Fruit fly (Drosophila melanogaster) whole organism: ENCODE measurements around the gene Npc2b.

Source experiments
- CG8478 ChIP-seq: fragments of >200 bp; optimal IDR thresholded peaks from 2 replicates; lab custom pipeline; 2018; ENCODE audit warnings: inconsistent platforms
- Dll ChIP-seq: fragments of >200 bp; optimal IDR thresholded peaks from 2 replicates; lab custom pipeline; 2017
- EcR ChIP-seq, 2 experiments: fragments of >200 bp; optimal IDR thresholded peaks; 2 replicates each; lab custom pipeline; 2017; ENCODE audit warnings: missing biosample characterization in 2 of 2, missing genetic modification characterization in 2 of 2, missing genetic modification reagents in 2 of 2
- pan ChIP-seq: fragments of >200 bp; optimal IDR thresholded peaks from 2 replicates; lab custom pipeline; 2017
- psq ChIP-seq: fragments of >200 bp; optimal IDR thresholded peaks from 2 replicates; lab custom pipeline; 2017
- usp ChIP-seq: fragments of >200 bp; optimal IDR thresholded peaks from 2 replicates; lab custom pipeline; 2017; ENCODE audit warnings: missing biosample characterization, missing genetic modification characterization, mixed read lengths

Gene Npc2b

dm6 chr3R:14065241-14065640 is 24.1 kb upstream of the Npc2b start:
- TF ChIP-seq pan (lab: Kevin White, UChicago) (no peak), CG8478 (no peak), usp (GFP tag; lab: Kevin White, UChicago) (no peak), EcR (GFP tag; optimal IDR thresholded peaks at IDR 0.05; lab: Kevin White, UChicago) (no peak), Dll (lab: Kevin White, UChicago) (no peak), psq (lab: Kevin White, UChicago) (no peak)

DNA sequence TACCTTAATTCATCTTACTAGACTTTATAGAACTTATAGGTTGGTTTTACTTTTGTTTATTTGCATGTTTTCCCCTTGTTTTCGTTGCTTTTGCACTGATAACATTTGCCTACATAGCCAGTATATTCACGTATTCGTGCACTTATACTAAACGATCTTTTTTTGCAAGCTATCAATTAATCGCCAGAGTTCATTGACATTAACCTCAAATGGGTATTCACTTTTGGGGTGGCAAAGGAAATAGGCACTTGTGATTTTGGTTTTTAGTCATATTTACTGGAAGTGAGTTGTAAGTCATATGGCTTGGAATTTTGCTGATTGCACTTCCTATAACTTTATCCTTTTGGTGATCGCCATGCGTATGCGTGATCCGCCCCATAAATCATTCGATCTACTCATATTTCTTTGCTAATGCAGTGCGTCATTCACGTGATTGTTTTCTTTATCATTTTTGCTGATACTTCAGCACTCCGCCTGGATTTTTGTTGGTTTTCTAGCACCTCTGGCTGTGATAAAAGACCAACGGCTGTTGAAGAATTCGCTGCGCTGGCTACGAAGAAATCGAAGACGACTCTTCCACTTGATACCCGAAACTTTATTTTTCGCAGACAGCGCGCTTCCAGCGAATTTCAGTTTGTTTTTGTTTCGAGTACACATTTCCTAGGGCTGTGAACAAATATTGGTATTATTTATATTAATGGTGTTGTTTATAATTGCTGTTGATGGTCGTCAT is 21.2 kb upstream of the Npc2b start:
- TF ChIP-seq EcR (GFP tag; optimal IDR thresholded peaks at IDR 0.05; lab: Kevin White, UChicago) (no peak), psq (lab: Kevin White, UChicago) (no peak), Dll (lab: Kevin White, UChicago) (no peak), usp (GFP tag; lab: Kevin White, UChicago) (no peak), CG8478 (no peak), pan (lab: Kevin White, UChicago) (no peak)

DNA sequence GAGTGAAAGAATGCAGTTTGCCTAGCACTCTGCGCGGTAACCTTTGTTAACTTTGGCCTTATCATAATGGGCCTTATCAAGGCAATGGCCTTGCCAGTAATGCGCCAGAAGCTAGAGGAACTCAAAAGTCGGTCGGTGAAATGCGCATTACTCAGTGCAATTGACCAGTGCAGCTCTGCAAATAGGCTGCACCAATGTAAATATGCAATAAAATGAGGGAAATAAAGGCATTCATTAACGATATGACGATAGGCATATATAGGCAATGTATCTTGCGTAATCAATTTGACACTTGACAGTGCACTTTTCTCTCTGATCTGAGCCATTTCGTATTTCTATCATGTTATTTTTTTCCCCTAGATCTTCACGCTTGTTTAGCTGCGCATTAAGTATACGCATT is 19.2 kb upstream of the Npc2b start:
- TF ChIP-seq pan (lab: Kevin White, UChicago) (no peak), Dll (lab: Kevin White, UChicago) (no peak), EcR (GFP tag; optimal IDR thresholded peaks at IDR 0.05; lab: Kevin White, UChicago) (no peak), CG8478 (no peak), usp (GFP tag; lab: Kevin White, UChicago) (no peak), psq (lab: Kevin White, UChicago) (no peak)

- TF ChIP-seq Dll (lab: Kevin White, UChicago) (no peak), CG8478 (no peak), psq (lab: Kevin White, UChicago) (no peak), usp (GFP tag; lab: Kevin White, UChicago) (no peak), EcR (GFP tag; optimal IDR thresholded peaks at IDR 0.05; lab: Kevin White, UChicago) (no peak), pan (lab: Kevin White, UChicago) (no peak)
These were observed 18.7 kb upstream of the Npc2b start for dm6 chr3R:14070664-14071063.

DNA sequence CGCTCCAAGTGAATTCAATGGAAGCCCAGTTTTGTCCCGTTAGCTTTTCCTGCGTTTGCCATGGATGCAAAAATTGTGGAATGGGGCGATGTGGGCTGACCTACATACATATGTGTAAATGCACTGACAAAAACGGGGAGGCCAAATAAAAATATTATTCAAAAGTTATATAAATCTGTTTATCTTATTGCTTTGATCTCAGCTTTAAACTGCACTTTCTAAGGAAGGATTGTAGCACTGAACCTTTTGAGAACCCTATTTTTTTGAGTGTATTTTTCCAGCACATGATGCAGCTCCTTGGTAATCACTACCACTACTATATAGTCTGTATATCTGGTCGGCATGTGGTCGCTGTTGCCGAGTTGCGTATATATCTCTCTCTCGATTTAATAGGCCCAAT is 12.3 kb upstream of the Npc2b start:
- TF ChIP-seq usp (GFP tag; lab: Kevin White, UChicago) (no peak), CG8478 (no peak), EcR (GFP tag; optimal IDR thresholded peaks at IDR 0.05; lab: Kevin White, UChicago) (no peak), Dll (lab: Kevin White, UChicago) (no peak), pan (lab: Kevin White, UChicago) (no peak), psq (lab: Kevin White, UChicago) (no peak)

- TF ChIP-seq psq (lab: Kevin White, UChicago) (no peak), EcR (GFP tag; optimal IDR thresholded peaks at IDR 0.05; lab: Kevin White, UChicago) (no peak), Dll (lab: Kevin White, UChicago) (no peak), usp (GFP tag; lab: Kevin White, UChicago) (no peak), pan (lab: Kevin White, UChicago) (no peak), CG8478 (no peak)
These were observed 7.8 kb upstream of the Npc2b start for dm6 chr3R:14081526-14081925.

DNA sequence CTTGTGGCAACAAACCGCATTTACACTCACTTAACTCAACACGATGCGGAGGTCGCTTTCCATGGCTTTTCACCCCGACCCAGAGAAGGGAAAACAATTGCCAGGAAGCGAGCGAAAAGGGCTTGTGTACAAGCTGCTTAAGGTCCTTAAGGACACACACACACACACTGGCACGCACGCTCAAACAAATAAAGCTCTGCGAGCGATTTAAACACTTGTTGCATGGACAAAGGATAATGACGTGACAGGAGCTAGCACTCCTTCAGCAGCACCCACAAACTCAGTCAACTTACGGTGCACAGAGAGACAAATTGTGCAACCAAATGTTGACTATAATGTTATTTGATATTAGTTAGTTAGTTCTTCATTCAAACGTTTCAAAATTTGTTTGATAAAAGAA is 3.8 kb upstream of the Npc2b start:
- no peak for TF ChIP-seq pan (lab: Kevin White, UChicago)
- TF ChIP-seq usp (GFP tag; lab: Kevin White, UChicago): no peak
- no peak for TF ChIP-seq psq (lab: Kevin White, UChicago)
- TF ChIP-seq EcR (GFP tag; optimal IDR thresholded peaks at IDR 0.05; lab: Kevin White, UChicago): no peak
- TF ChIP-seq CG8478: no peak
- no peak for TF ChIP-seq Dll (lab: Kevin White, UChicago)

dm6 chr3R:14088157-14088556 is 1.2 kb upstream of the Npc2b start:
- TF ChIP-seq CG8478: no peak
- TF ChIP-seq pan (lab: Kevin White, UChicago): no peak
- no peak for TF ChIP-seq usp (GFP tag; lab: Kevin White, UChicago)
- no peak for TF ChIP-seq psq (lab: Kevin White, UChicago)
- TF ChIP-seq EcR (GFP tag; optimal IDR thresholded peaks at IDR 0.05; lab: Kevin White, UChicago): no peak
- no peak for TF ChIP-seq Dll (lab: Kevin White, UChicago)

- no peak for TF ChIP-seq CG8478
- no peak for TF ChIP-seq EcR (GFP tag; optimal IDR thresholded peaks at IDR 0.05; lab: Kevin White, UChicago)
- no peak for TF ChIP-seq usp (GFP tag; lab: Kevin White, UChicago)
- TF ChIP-seq pan (lab: Kevin White, UChicago): no peak
- no peak for TF ChIP-seq Dll (lab: Kevin White, UChicago)
- TF ChIP-seq psq (lab: Kevin White, UChicago): no peak
These were observed 6.1 kb downstream of the Npc2b start for dm6 chr3R:14095428-14095827.

- TF ChIP-seq psq (lab: Kevin White, UChicago) (no peak), Dll (lab: Kevin White, UChicago) (no peak), CG8478 (no peak), pan (lab: Kevin White, UChicago) (no peak), usp (GFP tag; lab: Kevin White, UChicago) (no peak), EcR (GFP tag; optimal IDR thresholded peaks at IDR 0.05; lab: Kevin White, UChicago) (no peak)
These were observed 6.6 kb downstream of the Npc2b start for dm6 chr3R:14095916-14096315.

dm6 chr3R:14096792-14097191 is 7.5 kb downstream of the Npc2b start, which contains the start of gene CCHa1:
Gene CCHa1 (minus strand): TSS chr3R:14096835.
- TF ChIP-seq pan (lab: Kevin White, UChicago) (no peak), EcR (GFP tag; optimal IDR thresholded peaks at IDR 0.05; lab: Kevin White, UChicago) (no peak), CG8478 (no peak)

dm6 chr3R:14097980-14098379 is 8.7 kb downstream of the Npc2b start, which contains the start of gene CG9920:
Gene CG9920 (minus strand): TSS chr3R:14098080.
- TF ChIP-seq usp (GFP tag; lab: Kevin White, UChicago) (no peak), pan (lab: Kevin White, UChicago) (no peak), EcR (GFP tag; optimal IDR thresholded peaks at IDR 0.05; lab: Kevin White, UChicago) (no peak), psq (lab: Kevin White, UChicago) (no peak), Dll (lab: Kevin White, UChicago) (no peak), CG8478 (no peak)
